Worm (Caenorhabditis elegans): ENCODE data around the gene nhr-96.

nhr-96 gene

ce11 chrV:2225130-2225529 lies 8.1 kb upstream of the nhr-96 start, which contains the start of gene nhr-103:
Gene nhr-103, plus strand, starts transcription at chrV:2225430.
- no peak for TF ChIP-seq ztf-11 (tag; optimal IDR thresholded peaks at IDR 0.05)

ce11 chrV:2226903-2227302 lies 6.4 kb upstream of the nhr-96 start, which contains the start of gene nhr-18:
Gene nhr-18, plus strand, starts transcription at chrV:2227203.
- no peak for TF ChIP-seq lin-32 (GFP tag; optimal IDR thresholded peaks at IDR 0.05)
- no peak for TF ChIP-seq nhr-28 (tag; optimal IDR thresholded peaks at IDR 0.05)
- TF ChIP-seq flh-1 (GFP tag; optimal IDR thresholded peaks at IDR 0.05): no peak
- TF ChIP-seq drap-1 (GFP tag; optimal IDR thresholded peaks at IDR 0.05): no peak
- no peak for TF ChIP-seq snpc-4 (tag; optimal IDR thresholded peaks at IDR 0.05)
- no peak for TF ChIP-seq tbx-8 (GFP tag; optimal IDR thresholded peaks at IDR 0.05)
- no peak for TF ChIP-seq ztf-11 (tag; optimal IDR thresholded peaks at IDR 0.05)
- TF ChIP-seq blmp-1 (tag; optimal IDR thresholded peaks at IDR 0.05): no peak
- no peak for TF ChIP-seq sptf-1 (tag; optimal IDR thresholded peaks at IDR 0.05)
- TF ChIP-seq elt-1 (tag; optimal IDR thresholded peaks at IDR 0.05; ENCODE audit: borderline replicate concordance, insufficient read depth): no peak
- TF ChIP-seq elt-3 (tag; optimal IDR thresholded peaks at IDR 0.05): no peak
- TF ChIP-seq ceh-39 (tag; optimal IDR thresholded peaks at IDR 0.05): no peak
- no peak for TF ChIP-seq zip-8 (tag; optimal IDR thresholded peaks at IDR 0.05)
- TF ChIP-seq hlh-1 (tag; optimal IDR thresholded peaks at IDR 0.05): no peak
- TF ChIP-seq nhr-2 (tag; optimal IDR thresholded peaks at IDR 0.05): no peak
- TF ChIP-seq nhr-237 (tag; optimal IDR thresholded peaks at IDR 0.05): no peak

ce11 chrV:2228781-2229180 lies 4.5 kb upstream of the nhr-96 start, which contains the start of gene nhr-126:
Gene nhr-126, plus strand, starts transcription at chrV:2229081.
- TF ChIP-seq sem-2 (GFP tag; optimal IDR thresholded peaks at IDR 0.05): no peak
- no peak for TF ChIP-seq unc-39 (tag; optimal IDR thresholded peaks at IDR 0.05)
- no peak for TF ChIP-seq drap-1 (GFP tag; optimal IDR thresholded peaks at IDR 0.05)
- TF ChIP-seq nhr-76 (tag; optimal IDR thresholded peaks at IDR 0.05): no peak
- no peak for TF ChIP-seq lsy-2 (tag; optimal IDR thresholded peaks at IDR 0.05)
- TF ChIP-seq flh-1 (GFP tag; optimal IDR thresholded peaks at IDR 0.05): no peak
- no peak for TF ChIP-seq M03D4.4 (tag; optimal IDR thresholded peaks at IDR 0.05)
- no peak for TF ChIP-seq elt-3 (tag; optimal IDR thresholded peaks at IDR 0.05)
- TF ChIP-seq nhr-237 (tag; optimal IDR thresholded peaks at IDR 0.05): no peak
- TF ChIP-seq ceh-43 (GFP tag; optimal IDR thresholded peaks at IDR 0.05): no peak
- no peak for TF ChIP-seq tbx-8 (GFP tag; optimal IDR thresholded peaks at IDR 0.05)
- TF ChIP-seq lin-13 (tag; optimal IDR thresholded peaks at IDR 0.05): no peak
- no peak for TF ChIP-seq ceh-83 (GFP tag; optimal IDR thresholded peaks at IDR 0.05)
- no peak for TF ChIP-seq cnd-1 (tag; optimal IDR thresholded peaks at IDR 0.05)
- no peak for TF ChIP-seq lin-32 (GFP tag; optimal IDR thresholded peaks at IDR 0.05)
- no peak for TF ChIP-seq ceh-39 (tag; optimal IDR thresholded peaks at IDR 0.05)
- TF ChIP-seq zip-8 (tag; optimal IDR thresholded peaks at IDR 0.05): no peak
- no peak for TF ChIP-seq pha-4 (tag; optimal IDR thresholded peaks at IDR 0.05)

- TF ChIP-seq bed-3 (GFP tag; optimal IDR thresholded peaks at IDR 0.05) (no peak), ces-1 (GFP tag; optimal IDR thresholded peaks at IDR 0.05) (no peak), zip-8 (tag; optimal IDR thresholded peaks at IDR 0.05) (no peak), nhr-28 (tag; optimal IDR thresholded peaks at IDR 0.05) (no peak), hlh-1 (tag; optimal IDR thresholded peaks at IDR 0.05) (no peak), elt-3 (tag; optimal IDR thresholded peaks at IDR 0.05) (no peak), mls-2 (tag; optimal IDR thresholded peaks at IDR 0.05) (no peak)
These were observed 2.4 kb upstream of the nhr-96 start, which contains the start of gene nhr-134 for ce11 chrV:2230912-2231311. Gene nhr-134, plus strand, starts transcription at chrV:2231223.

DNA sequence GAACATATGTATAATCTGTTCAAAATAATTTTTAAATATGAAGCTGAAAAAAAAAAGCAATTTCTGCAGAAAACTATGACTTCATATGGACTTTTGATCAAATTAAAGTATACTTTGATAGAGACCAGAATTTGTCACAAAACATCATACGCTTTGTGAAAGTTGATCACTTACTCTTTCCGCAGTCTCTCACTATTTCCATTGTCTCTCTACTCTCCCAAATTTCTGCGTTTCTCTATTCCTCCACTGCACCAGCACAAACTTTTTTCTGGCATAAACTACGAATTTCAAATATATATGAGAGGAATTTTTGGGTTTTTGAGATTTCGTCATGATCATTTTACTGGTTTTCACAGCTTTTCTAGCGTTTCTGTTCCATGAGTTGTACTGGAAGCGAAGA lies 2.6 kb downstream of the nhr-96 start, which contains the start of gene cyp-33C4:
Gene cyp-33C4 (plus strand): TSS at position 293 of the 400 bp plus-strand sequence.
- TF ChIP-seq flh-1 (GFP tag; optimal IDR thresholded peaks at IDR 0.05): no peak
- TF ChIP-seq lsy-2 (tag; optimal IDR thresholded peaks at IDR 0.05): no peak
- TF ChIP-seq elt-1 (tag; optimal IDR thresholded peaks at IDR 0.05; ENCODE audit: borderline replicate concordance, insufficient read depth): no peak
- TF ChIP-seq sptf-1 (tag; optimal IDR thresholded peaks at IDR 0.05): no peak

- TF ChIP-seq snpc-4 (tag; optimal IDR thresholded peaks at IDR 0.05): no peak
These were observed 4.7 kb downstream of the nhr-96 start for ce11 chrV:2238012-2238411.
